Fruit fly (Drosophila melanogaster) whole organism, prepupa: ENCODE results near the gene CG17147.

Experiments used
- Ets21C ChIP-seq: fragments of 200-800 bp; sonication (Bioruptor generic); optimal IDR thresholded peaks from 3 replicates; lab custom pipeline; 2016; ENCODE audit warnings: missing biosample characterization, missing genetic modification characterization
- Hr38 ChIP-seq: sonication (Bioruptor generic); optimal IDR thresholded peaks from 2 replicates; lab custom pipeline; 2016; ENCODE audit warnings: missing biosample characterization, missing genetic modification characterization
- Hr4 ChIP-seq: fragments of 200-800 bp; sonication (Bioruptor generic); optimal IDR thresholded peaks from 3 replicates; lab custom pipeline; 2016; ENCODE audit warnings: missing biosample characterization, missing genetic modification characterization
- Lpt ChIP-seq: fragments of 200-800 bp; sonication (Bioruptor generic); optimal IDR thresholded peaks from 3 replicates; lab custom pipeline; 2016; ENCODE audit warnings: missing biosample characterization, missing genetic modification characterization

- no peak for TF ChIP-seq Ets21C (GFP tag; lab: Kevin White, UChicago)
- TF ChIP-seq Hr38 (GFP tag; lab: Kevin White, UChicago): no peak
- TF ChIP-seq Lpt (GFP tag; lab: Kevin White, UChicago): no peak
- TF ChIP-seq Hr4: no peak
Measured at dm6 chr3L:20209092-20209491, 14.6 kb upstream of the CG17147 start.
